Worm (Caenorhabditis elegans) whole organism, midembryonic: ENCODE data around the gene W02D7.12.

Experiments
- T22C8.4 ChIP-seq: fragments of 200-800 bp; sonication (Bioruptor generic); IDR thresholded peaks from 2 replicates; pipeline ENCODE4 v1.3.6; 2022; ENCODE audit warnings: missing genetic modification characterization, missing compliant biosample characterization
- cog-1 ChIP-seq: sonication (generic microtip); optimal IDR thresholded peaks from 2 replicates; lab custom pipeline; 2016; ENCODE audit warnings: missing genetic modification characterization, missing compliant biosample characterization
- flt-1 ChIP-seq: fragments of 200-800 bp; sonication (Bioruptor generic); IDR thresholded peaks from 2 replicates; pipeline ENCODE4 v1.3.6; 2022; ENCODE audit warnings: missing genetic modification characterization, missing compliant biosample characterization
- klf-2 ChIP-seq: fragments of 200-800 bp; sonication (Bioruptor generic); conservative IDR thresholded peaks from 2 replicates; pipeline ENCODE4 v1.3.6; 2022; ENCODE audit warnings: missing genetic modification reagents, missing genetic modification characterization, missing compliant biosample characterization
- med-1 ChIP-seq: sonication (generic microtip); optimal IDR thresholded peaks from 2 replicates; lab custom pipeline; 2017; ENCODE audit warnings: missing genetic modification characterization, mild to moderate bottlenecking, missing compliant biosample characterization, antibody characterized with exemption, missing genetic modification reagents; ENCODE audit not compliant: insufficient read depth
- ref-1 ChIP-seq: fragments of 200-800 bp; sonication (Bioruptor generic); conservative IDR thresholded peaks from 2 replicates; pipeline ENCODE4 v1.3.6; 2022; ENCODE audit warnings: missing genetic modification reagents, missing genetic modification characterization, missing compliant biosample characterization
- tab-1 ChIP-seq: fragments of 200-800 bp; sonication (Bioruptor generic); IDR thresholded peaks from 2 replicates; pipeline ENCODE4 v1.3.6; 2022; ENCODE audit warnings: missing genetic modification characterization, missing compliant biosample characterization
- ztf-23 ChIP-seq: fragments of 200-800 bp; sonication (Bioruptor generic); IDR thresholded peaks from 2 replicates; pipeline ENCODE4 v1.3.6; 2022; ENCODE audit warnings: missing genetic modification reagents, missing genetic modification characterization, missing compliant biosample characterization
- ztf-29 ChIP-seq: fragments of 200-800 bp; sonication (Bioruptor generic); IDR thresholded peaks from 2 replicates; pipeline ENCODE4 v1.3.6; 2022; ENCODE audit warnings: missing genetic modification reagents, missing genetic modification characterization, missing compliant biosample characterization

The W02D7.12 gene

ce11 chrV:8311210-8311609 is at the start of gene W02D7.12:
TSS of gene W02D7.12 (plus strand) at chrV:8311510.
- TF ChIP-seq ztf-23 (GFP tag; lab: Robert Waterston, UW) (no peak), med-1 (GFP tag; lab: Kevin White, UChicago) (no peak), ref-1 (no peak), ztf-29 (no peak)

ce11 chrV:8262212-8262611 is 49.1 kb upstream of the W02D7.12 start:
- TF ChIP-seq T22C8.4 (GFP tag; lab: Robert Waterston, UW) = no peak
- no peak for TF ChIP-seq ztf-23 (GFP tag; lab: Robert Waterston, UW)
- TF ChIP-seq med-1 (GFP tag; lab: Kevin White, UChicago) = no peak
- no peak for TF ChIP-seq tab-1 (GFP tag; lab: Robert Waterston, UW)
- no peak for TF ChIP-seq ref-1
- TF ChIP-seq cog-1 (tag; lab: Kevin White, UChicago) = no peak
- TF ChIP-seq flt-1 (GFP tag; lab: Robert Waterston, UW) = no peak
- no peak for TF ChIP-seq ztf-29
- no peak for TF ChIP-seq klf-2 (GFP tag; lab: Robert Waterston, UW)

- no peak for TF ChIP-seq ztf-29
- no peak for TF ChIP-seq T22C8.4 (GFP tag; lab: Robert Waterston, UW)
- TF ChIP-seq klf-2 (GFP tag; lab: Robert Waterston, UW) = no peak
- no peak for TF ChIP-seq med-1 (GFP tag; lab: Kevin White, UChicago)
- TF ChIP-seq flt-1 (GFP tag; lab: Robert Waterston, UW) = no peak
- no peak for TF ChIP-seq tab-1 (GFP tag; lab: Robert Waterston, UW)
- no peak for TF ChIP-seq ref-1
- TF ChIP-seq ztf-23 (GFP tag; lab: Robert Waterston, UW) = no peak
- no peak for TF ChIP-seq cog-1 (tag; lab: Kevin White, UChicago)
Observed at ce11 chrV:8263466-8263865, 47.8 kb upstream of the W02D7.12 start, which contains the start of gene C16D9.8. TSS of gene C16D9.8 (minus strand) at chrV:8263566.

- no peak for TF ChIP-seq med-1 (GFP tag; lab: Kevin White, UChicago)
- TF ChIP-seq T22C8.4 (GFP tag; lab: Robert Waterston, UW) = no peak
- no peak for TF ChIP-seq tab-1 (GFP tag; lab: Robert Waterston, UW)
- no peak for TF ChIP-seq flt-1 (GFP tag; lab: Robert Waterston, UW)
- no peak for TF ChIP-seq ztf-23 (GFP tag; lab: Robert Waterston, UW)
- TF ChIP-seq ref-1 = no peak
Observed at ce11 chrV:8263941-8264340, 47.4 kb upstream of the W02D7.12 start, which contains the start of gene C16D9.9. TSS of gene C16D9.9 (plus strand) at chrV:8264241.

ce11 chrV:8266232-8266631 is 45.1 kb upstream of the W02D7.12 start, which contains the start of gene F21F8.5:
TSS of gene F21F8.5 (minus strand) at chrV:8266332.
- TF ChIP-seq klf-2 (GFP tag; lab: Robert Waterston, UW) = no peak
- no peak for TF ChIP-seq flt-1 (GFP tag; lab: Robert Waterston, UW)
- no peak for TF ChIP-seq tab-1 (GFP tag; lab: Robert Waterston, UW)
- no peak for TF ChIP-seq med-1 (GFP tag; lab: Kevin White, UChicago)
- no peak for TF ChIP-seq ztf-29
- TF ChIP-seq ref-1 = no peak

DNA sequence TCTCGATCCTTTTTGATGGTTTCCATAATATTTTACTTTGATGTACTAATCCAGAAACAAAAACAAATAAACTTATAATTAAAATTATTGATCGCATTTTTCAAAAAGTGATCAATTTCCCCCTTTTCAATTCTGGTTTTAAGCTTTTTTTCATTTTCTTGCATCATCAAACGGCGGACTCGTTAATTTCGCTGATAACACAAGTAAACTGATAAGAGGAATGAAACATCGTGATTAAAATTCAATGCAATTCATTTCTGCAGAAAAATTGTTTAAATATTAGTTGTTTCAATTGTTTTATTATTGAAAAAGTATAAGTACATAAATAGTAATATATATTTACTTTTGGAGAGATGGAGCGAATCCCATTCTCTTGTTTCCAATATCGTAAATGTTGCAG is 44.0 kb upstream of the W02D7.12 start:
- TF ChIP-seq tab-1 (GFP tag; lab: Robert Waterston, UW) = no peak
- no peak for TF ChIP-seq flt-1 (GFP tag; lab: Robert Waterston, UW)
- no peak for TF ChIP-seq ztf-23 (GFP tag; lab: Robert Waterston, UW)
- no peak for TF ChIP-seq T22C8.4 (GFP tag; lab: Robert Waterston, UW)
- TF ChIP-seq klf-2 (GFP tag; lab: Robert Waterston, UW) = no peak
- no peak for TF ChIP-seq med-1 (GFP tag; lab: Kevin White, UChicago)
- TF ChIP-seq ztf-29 = no peak
- TF ChIP-seq ref-1 = no peak
- no peak for TF ChIP-seq cog-1 (tag; lab: Kevin White, UChicago)

DNA sequence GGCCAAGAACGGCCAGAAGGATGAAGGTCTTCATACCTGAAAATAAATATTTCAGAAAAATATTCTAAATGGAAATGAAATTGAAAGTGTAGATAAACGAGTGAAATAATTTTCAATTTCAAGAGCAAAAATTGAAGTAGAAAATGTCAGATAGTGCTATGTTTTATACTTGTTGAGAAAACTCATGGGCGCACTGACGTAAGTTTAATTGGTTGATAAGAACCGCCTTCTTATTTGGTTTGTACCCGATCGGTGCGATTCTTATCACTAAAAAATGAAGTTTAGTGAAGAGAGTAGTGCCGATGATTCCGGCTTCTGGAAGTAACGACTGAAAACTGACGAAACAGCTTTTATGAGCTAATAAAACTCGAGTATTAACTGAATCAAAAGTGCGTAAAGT is 42.4 kb upstream of the W02D7.12 start, which contains the start of the genes asp-6 and asp-12:
TSS of gene asp-6 (minus strand) at position 36 of the 400 bp plus-strand sequence.
TSS of gene asp-12 (plus strand) at position 309 of the 400 bp plus-strand sequence.
- no peak for TF ChIP-seq med-1 (GFP tag; lab: Kevin White, UChicago)
- no peak for TF ChIP-seq flt-1 (GFP tag; lab: Robert Waterston, UW)
- TF ChIP-seq cog-1 (tag; lab: Kevin White, UChicago) = no peak
- no peak for TF ChIP-seq tab-1 (GFP tag; lab: Robert Waterston, UW)
- no peak for TF ChIP-seq ztf-29
- no peak for TF ChIP-seq ref-1
- TF ChIP-seq T22C8.4 (GFP tag; lab: Robert Waterston, UW) = no peak
- no peak for TF ChIP-seq ztf-23 (GFP tag; lab: Robert Waterston, UW)
- TF ChIP-seq klf-2 (GFP tag; lab: Robert Waterston, UW) = no peak

DNA sequence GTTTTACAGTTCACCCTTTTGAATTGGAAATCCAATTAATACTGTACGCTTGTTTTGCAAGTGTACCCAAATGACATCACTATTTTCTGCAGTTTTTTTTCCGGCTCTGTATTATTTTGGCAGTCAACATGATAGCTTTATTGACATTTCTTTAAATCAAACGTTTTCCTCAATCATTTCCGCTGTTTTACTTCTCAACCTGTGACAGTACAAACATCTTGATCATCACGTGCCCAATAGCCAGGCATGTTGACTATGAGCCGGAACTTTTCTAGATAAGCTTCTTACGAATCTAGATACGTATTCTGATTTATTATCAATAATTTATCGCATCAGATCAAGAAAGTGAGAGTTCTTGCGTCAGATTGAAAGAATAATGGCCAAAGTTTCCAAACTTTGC is 41.4 kb upstream of the W02D7.12 start:
- TF ChIP-seq med-1 (GFP tag; lab: Kevin White, UChicago) (no peak), T22C8.4 (GFP tag; lab: Robert Waterston, UW) (no peak), ref-1 (no peak), ztf-29 (no peak), flt-1 (GFP tag; lab: Robert Waterston, UW) (no peak), ztf-23 (GFP tag; lab: Robert Waterston, UW) (no peak), cog-1 (tag; lab: Kevin White, UChicago) (no peak), tab-1 (GFP tag; lab: Robert Waterston, UW) (no peak), klf-2 (GFP tag; lab: Robert Waterston, UW) (no peak)

- TF ChIP-seq ref-1 (no peak), tab-1 (GFP tag; lab: Robert Waterston, UW) (no peak), ztf-23 (GFP tag; lab: Robert Waterston, UW) (no peak), ztf-29 (no peak), flt-1 (GFP tag; lab: Robert Waterston, UW) (no peak), klf-2 (GFP tag; lab: Robert Waterston, UW) (no peak), T22C8.4 (GFP tag; lab: Robert Waterston, UW) (no peak), cog-1 (tag; lab: Kevin White, UChicago) (no peak), med-1 (GFP tag; lab: Kevin White, UChicago) (no peak)
Observed at ce11 chrV:8271395-8271794, 39.9 kb upstream of the W02D7.12 start.
